Fruit fly (Drosophila melanogaster): ENCODE measurements around the gene mdy.

- TF ChIP-seq Dll (GFP tag; IDR thresholded peaks at IDR 0.05; ENCODE audit: partially characterized antibody) (no peak), crp (GFP tag; optimal IDR thresholded peaks at IDR 0.05) (no peak), Ets65A (GFP tag) (peak; percentile 66), Mad (GFP tag; optimal IDR thresholded peaks at IDR 0.05) (no peak)
Observed at dm6 chr2L:16790671-16791270, 25.7 kb upstream of the mdy start, which contains the start of gene Cyt-b5-r.
